Worm (Caenorhabditis elegans): ENCODE results near the gene frm-5.1.

Gene frm-5.1

ce11 chrIV:81428-81827 lies 32.7 kb upstream of the frm-5.1 start:
- TF ChIP-seq unc-62 (GFP tag; optimal IDR thresholded peaks at IDR 0.05) (no peak), nhr-129 (tag; optimal IDR thresholded peaks at IDR 0.05) (no peak), Y55F3AM.14 (GFP tag; optimal IDR thresholded peaks at IDR 0.05) (no peak), lin-11 (tag; optimal IDR thresholded peaks at IDR 0.05) (no peak), gmeb-1 (tag; optimal IDR thresholded peaks at IDR 0.05) (no peak), C34F6.9 (tag; optimal IDR thresholded peaks at IDR 0.05) (no peak), egl-27 (tag; optimal IDR thresholded peaks at IDR 0.05) (no peak), ztf-4 (tag; optimal IDR thresholded peaks at IDR 0.05) (no peak), R02D3.7 (tag; optimal IDR thresholded peaks at IDR 0.05) (no peak), ZK546.5 (tag; optimal IDR thresholded peaks at IDR 0.05) (no peak), skn-1 (tag; optimal IDR thresholded peaks at IDR 0.05) (no peak), alr-1 (tag; optimal IDR thresholded peaks at IDR 0.05) (no peak), lin-13 (GFP tag; optimal IDR thresholded peaks at IDR 0.05) (no peak), nhr-11 (tag; optimal IDR thresholded peaks at IDR 0.05) (no peak), ceh-82 (tag; optimal IDR thresholded peaks at IDR 0.05) (no peak), nhr-21 (tag; optimal IDR thresholded peaks at IDR 0.05) (no peak), nhr-237 (tag; optimal IDR thresholded peaks at IDR 0.05) (no peak), nhr-23 (tag; optimal IDR thresholded peaks at IDR 0.05) (no peak)

ce11 chrIV:80943-81342 lies 32.3 kb upstream of the frm-5.1 start:
- TF ChIP-seq egl-27 (tag; optimal IDR thresholded peaks at IDR 0.05) = no peak
- no peak for TF ChIP-seq skn-1 (tag; optimal IDR thresholded peaks at IDR 0.05)
- no peak for TF ChIP-seq R02D3.7 (tag; optimal IDR thresholded peaks at IDR 0.05)
- no peak for TF ChIP-seq mab-5 (tag; optimal IDR thresholded peaks at IDR 0.05)
- no peak for TF ChIP-seq zag-1 (tag; optimal IDR thresholded peaks at IDR 0.05)
- TF ChIP-seq nhr-6 (tag; optimal IDR thresholded peaks at IDR 0.05) = no peak
- no peak for TF ChIP-seq fos-1 (tag; optimal IDR thresholded peaks at IDR 0.05)
- TF ChIP-seq nhr-237 (tag; optimal IDR thresholded peaks at IDR 0.05) = no peak
- no peak for TF ChIP-seq F13H6.1 (tag; optimal IDR thresholded peaks at IDR 0.05)
- no peak for TF ChIP-seq nhr-11 (tag; optimal IDR thresholded peaks at IDR 0.05)
- TF ChIP-seq aly-2 (tag; optimal IDR thresholded peaks at IDR 0.05) = no peak
- no peak for TF ChIP-seq ztf-1 (GFP tag; conservative IDR thresholded peaks at IDR 0.05)

ce11 chrIV:79205-79604 lies 30.5 kb upstream of the frm-5.1 start, which contains the start of gene T05C7.9:
Gene T05C7.9 (plus strand): TSS chrIV:79276.
- peak; percentile 47 for TF ChIP-seq F13H6.1 (tag; optimal IDR thresholded peaks at IDR 0.05)
- TF ChIP-seq mbf-1 (tag; optimal IDR thresholded peaks at IDR 0.05) = no peak
- TF ChIP-seq R02D3.7 (tag; optimal IDR thresholded peaks at IDR 0.05) = no peak
- TF ChIP-seq sma-3 (GFP tag; optimal IDR thresholded peaks at IDR 0.05) = no peak
- TF ChIP-seq unc-39 (tag; optimal IDR thresholded peaks at IDR 0.05) = no peak
- no peak for TF ChIP-seq lin-11 (tag; optimal IDR thresholded peaks at IDR 0.05)
- no peak for TF ChIP-seq blmp-1 (tag; optimal IDR thresholded peaks at IDR 0.05; ENCODE audit: insufficient read depth)
- TF ChIP-seq egl-27 (tag; optimal IDR thresholded peaks at IDR 0.05) = no peak
- TF ChIP-seq nhr-25 (tag; optimal IDR thresholded peaks at IDR 0.05) = no peak
- no peak for TF ChIP-seq mab-5 (tag; optimal IDR thresholded peaks at IDR 0.05)
- peak; percentile 32 for TF ChIP-seq nhr-129 (tag; optimal IDR thresholded peaks at IDR 0.05)
- TF ChIP-seq lsy-2 (tag; optimal IDR thresholded peaks at IDR 0.05) = no peak
- TF ChIP-seq peb-1 (tag; optimal IDR thresholded peaks at IDR 0.05) = no peak
- TF ChIP-seq sma-9 (GFP tag; optimal IDR thresholded peaks at IDR 0.05) = peak; percentile 35
- TF ChIP-seq sma-9 (tag; optimal IDR thresholded peaks at IDR 0.05) = no peak
- TF ChIP-seq C34F6.9 (tag; optimal IDR thresholded peaks at IDR 0.05) = peak; percentile 37
- peak in 1 of 2 experiments; percentile 4 for TF ChIP-seq mdl-1 (tag; optimal IDR thresholded peaks at IDR 0.05)

ce11 chrIV:78206-78605 lies 29.5 kb upstream of the frm-5.1 start:
- TF ChIP-seq unc-62 (GFP tag; optimal IDR thresholded peaks at IDR 0.05) = no peak

- no peak for TF ChIP-seq mab-5 (tag; optimal IDR thresholded peaks at IDR 0.05)
- TF ChIP-seq ama-1 (optimal IDR thresholded peaks at IDR 0.05) = no peak
- TF ChIP-seq snpc-4 (tag; optimal IDR thresholded peaks at IDR 0.05) = no peak
- no peak for TF ChIP-seq ZK546.5 (tag; optimal IDR thresholded peaks at IDR 0.05)
- no peak for TF ChIP-seq unc-55 (GFP tag; optimal IDR thresholded peaks at IDR 0.05)
- TF ChIP-seq dmd-4 (tag; optimal IDR thresholded peaks at IDR 0.05) = no peak
- TF ChIP-seq lin-39 (tag; optimal IDR thresholded peaks at IDR 0.05) = no peak
- no peak for TF ChIP-seq lin-13 (GFP tag; optimal IDR thresholded peaks at IDR 0.05)
- TF ChIP-seq nhr-10 (tag; optimal IDR thresholded peaks at IDR 0.05) = no peak
Observed at ce11 chrIV:77421-77820, 28.7 kb upstream of the frm-5.1 start.
